Worm (Caenorhabditis elegans) whole organism, mixed stage, embryonic: ENCODE measurements around the gene srz-74.
"Not testable (repeated sequence)": the region's sequence is repeated elsewhere in the genome, so short reads cannot be mapped to it uniquely, and the experiment has no call there.

Experiments
- M03D4.4 ChIP-seq: sonication (generic microtip); optimal IDR thresholded peaks from 2 replicates; lab custom pipeline; 2017; ENCODE audit warnings: mild to moderate bottlenecking, missing genetic modification characterization, missing compliant biosample characterization
- bed-3 ChIP-seq: fragments of 200-800 bp; sonication (Bioruptor generic); optimal IDR thresholded peaks from 3 replicates; lab custom pipeline; 2018; ENCODE audit warnings: mild to moderate bottlenecking, missing genetic modification characterization, moderate library complexity, missing compliant biosample characterization
- blmp-1 ChIP-seq: fragments of 150-350 bp; optimal IDR thresholded peaks from 2 replicates; lab custom pipeline; 2014; ENCODE audit warnings: missing biosample characterization, missing genetic modification characterization
- ceh-39 ChIP-seq: fragments of 150-350 bp; optimal IDR thresholded peaks from 2 replicates; lab custom pipeline; 2014; ENCODE audit warnings: missing biosample characterization, missing genetic modification characterization
- ceh-43 ChIP-seq: fragments of 200-800 bp; sonication (Bioruptor generic); optimal IDR thresholded peaks from 2 replicates; lab custom pipeline; 2018; ENCODE audit warnings: mild to moderate bottlenecking, missing genetic modification characterization, moderate library complexity, missing compliant biosample characterization
- ceh-83 ChIP-seq: fragments of 200-800 bp; sonication (Bioruptor generic); optimal IDR thresholded peaks from 2 replicates; lab custom pipeline; 2018; ENCODE audit warnings: mild to moderate bottlenecking, missing genetic modification characterization, missing compliant biosample characterization
- ces-1 ChIP-seq: fragments of 150-350 bp; optimal IDR thresholded peaks from 2 replicates; lab custom pipeline; 2014; ENCODE audit warnings: missing biosample characterization, missing genetic modification reagents, missing genetic modification characterization
- cnd-1 ChIP-seq: fragments of 200-800 bp; sonication (Bioruptor generic); optimal IDR thresholded peaks from 2 replicates; lab custom pipeline; 2018; ENCODE audit warnings: mild to moderate bottlenecking, missing genetic modification characterization, missing compliant biosample characterization
- drap-1 ChIP-seq: fragments of 200-800 bp; sonication (Bioruptor generic); optimal IDR thresholded peaks from 3 replicates; lab custom pipeline; 2018; ENCODE audit warnings: mild to moderate bottlenecking, missing genetic modification characterization, missing compliant biosample characterization
- elt-1 ChIP-seq: sonication (generic microtip); optimal IDR thresholded peaks from 2 replicates; lab custom pipeline; 2017; ENCODE audit warnings: missing genetic modification characterization, mild to moderate bottlenecking, missing compliant biosample characterization, antibody characterized with exemption, moderate library complexity, borderline replicate concordance; ENCODE audit not compliant: insufficient read depth
- elt-3 ChIP-seq: fragments of 150-350 bp; optimal IDR thresholded peaks from 2 replicates; lab custom pipeline; 2014; ENCODE audit warnings: missing biosample characterization, missing genetic modification characterization
- flh-1 ChIP-seq: fragments of 200-800 bp; sonication (Bioruptor generic); optimal IDR thresholded peaks from 2 replicates; lab custom pipeline; 2018; ENCODE audit warnings: mild to moderate bottlenecking, missing genetic modification characterization, moderate library complexity, missing compliant biosample characterization
- ham-2 ChIP-seq: fragments of 200-800 bp; sonication (Bioruptor generic); optimal IDR thresholded peaks from 2 replicates; lab custom pipeline; 2018; ENCODE audit warnings: mild to moderate bottlenecking, missing genetic modification characterization, missing compliant biosample characterization
- hlh-1 ChIP-seq: fragments of 150-350 bp; optimal IDR thresholded peaks from 2 replicates; lab custom pipeline; 2014; ENCODE audit warnings: missing biosample characterization, missing genetic modification reagents, missing genetic modification characterization
- lin-13 ChIP-seq: fragments of 150-350 bp; optimal IDR thresholded peaks from 2 replicates; lab custom pipeline; 2014; ENCODE audit warnings: missing biosample characterization, missing genetic modification characterization
- lin-32 ChIP-seq: fragments of 200-800 bp; sonication (Bioruptor generic); optimal IDR thresholded peaks from 2 replicates; lab custom pipeline; 2018; ENCODE audit warnings: mild to moderate bottlenecking, missing genetic modification characterization, missing compliant biosample characterization
- lsy-2 ChIP-seq: fragments of 150-350 bp; optimal IDR thresholded peaks from 2 replicates; lab custom pipeline; 2014; ENCODE audit warnings: missing biosample characterization, missing genetic modification characterization
- mab-5 ChIP-seq: fragments of 150-350 bp; optimal IDR thresholded peaks from 2 replicates; lab custom pipeline; 2014; ENCODE audit warnings: missing biosample characterization, missing genetic modification characterization
- mep-1 ChIP-seq: fragments of 150-350 bp; optimal IDR thresholded peaks from 2 replicates; lab custom pipeline; 2017; ENCODE audit warnings: missing biosample characterization, missing genetic modification reagents, missing genetic modification characterization, inconsistent platforms
- nhr-2 ChIP-seq: fragments of 150-350 bp; optimal IDR thresholded peaks from 2 replicates; lab custom pipeline; 2014; ENCODE audit warnings: missing biosample characterization, missing genetic modification characterization
- nhr-237 ChIP-seq: fragments of 150-350 bp; optimal IDR thresholded peaks from 2 replicates; lab custom pipeline; 2014; ENCODE audit warnings: missing biosample characterization, missing genetic modification characterization
- pha-4 ChIP-seq: fragments of 150-350 bp; optimal IDR thresholded peaks from 2 replicates; lab custom pipeline; 2018; ENCODE audit warnings: missing biosample characterization, missing genetic modification reagents, missing genetic modification characterization
- sem-2 ChIP-seq: fragments of 200-800 bp; sonication (Bioruptor generic); optimal IDR thresholded peaks from 2 replicates; lab custom pipeline; 2018; ENCODE audit warnings: mild to moderate bottlenecking, missing genetic modification characterization, missing compliant biosample characterization
- snpc-4 ChIP-seq: fragments of 150-350 bp; optimal IDR thresholded peaks from 2 replicates; lab custom pipeline; 2014; ENCODE audit warnings: missing biosample characterization, missing genetic modification characterization
- sptf-1 ChIP-seq: sonication (generic microtip); optimal IDR thresholded peaks from 2 replicates; lab custom pipeline; 2017; ENCODE audit warnings: mild to moderate bottlenecking, missing genetic modification characterization, moderate library complexity, missing compliant biosample characterization
- tbx-8 ChIP-seq: fragments of 200-800 bp; sonication (Bioruptor generic); optimal IDR thresholded peaks from 2 replicates; lab custom pipeline; 2018; ENCODE audit warnings: mild to moderate bottlenecking, missing genetic modification characterization, moderate library complexity, missing compliant biosample characterization
- unc-120 ChIP-seq: sonication (generic microtip); optimal IDR thresholded peaks from 2 replicates; lab custom pipeline; 2017; ENCODE audit warnings: missing genetic modification characterization, missing compliant biosample characterization; ENCODE audit not compliant: poor library complexity, severe bottlenecking
- unc-62 ChIP-seq: fragments of 150-350 bp; optimal IDR thresholded peaks from 2 replicates; lab custom pipeline; 2014; ENCODE audit warnings: missing biosample characterization, missing genetic modification reagents, missing genetic modification characterization
- zip-8 ChIP-seq: fragments of 150-350 bp; optimal IDR thresholded peaks from 2 replicates; lab custom pipeline; 2014; ENCODE audit warnings: missing biosample characterization, missing genetic modification characterization
- ztf-11 ChIP-seq: fragments of 150-350 bp; optimal IDR thresholded peaks from 2 replicates; lab custom pipeline; 2014; ENCODE audit warnings: missing biosample characterization, missing genetic modification characterization

Gene srz-74

ce11 chrIV:16306918-16307317, 22.3 kb upstream of the srz-74 start:
- TF ChIP-seq ztf-11 (no peak), tbx-8 (GFP tag; lab: Kevin White, UChicago) (no peak), ceh-43 (no peak), hlh-1 (tag; lab: Kevin White, UChicago) (no peak), lsy-2 (tag; lab: Kevin White, UChicago) (no peak), lin-32 (no peak), elt-1 (tag; lab: Kevin White, UChicago) (no peak), zip-8 (tag; lab: Kevin White, UChicago) (no peak), mab-5 (tag; lab: Kevin White, UChicago) (no peak), ceh-39 (tag; lab: Kevin White, UChicago) (no peak)
- TF ChIP-seq, all 35 proteins: peak for 0

- TF ChIP-seq elt-1 (tag; lab: Kevin White, UChicago); tbx-8 (GFP tag; lab: Kevin White, UChicago); elt-3 (tag; lab: Kevin White, UChicago): not testable (repeated sequence)
Observed at ce11 chrIV:16307925-16308324, 21.3 kb upstream of the srz-74 start, which contains the start of gene rac-2. TSS of gene rac-2 (plus strand) at chrIV:16308225.

ce11 chrIV:16310103-16310502, 19.2 kb upstream of the srz-74 start:
- TF ChIP-seq blmp-1 (tag; lab: Kevin White, UChicago) (no peak), bed-3 (GFP tag; lab: Kevin White, UChicago) (no peak), sptf-1 (tag; lab: Kevin White, UChicago) (no peak), sem-2 (GFP tag; lab: Kevin White, UChicago) (no peak), hlh-1 (tag; lab: Kevin White, UChicago) (no peak), mep-1 (tag; lab: Kevin White, UChicago) (no peak), ceh-43 (no peak), unc-62 (GFP tag; lab: Kevin White, UChicago) (no peak), ceh-83 (GFP tag; lab: Kevin White, UChicago) (no peak), pha-4 (tag; lab: Kevin White, UChicago) (no peak)

- TF ChIP-seq lsy-2 (tag; lab: Kevin White, UChicago) (no peak), elt-3 (tag; lab: Kevin White, UChicago) (no peak), snpc-4 (tag; lab: Kevin White, UChicago) (no peak), nhr-2 (tag; lab: Kevin White, UChicago) (no peak)
Observed at ce11 chrIV:16320410-16320809, 8.8 kb upstream of the srz-74 start, which contains the start of gene K03D3.5. TSS of gene K03D3.5 (minus strand) at chrIV:16320510.

- TF ChIP-seq zip-8 (tag; lab: Kevin White, UChicago), result no peak
- no peak for TF ChIP-seq mep-1 (tag; lab: Kevin White, UChicago)
- TF ChIP-seq ces-1, result no peak
- TF ChIP-seq hlh-1 (tag; lab: Kevin White, UChicago), result no peak
- no peak for TF ChIP-seq snpc-4 (tag; lab: Kevin White, UChicago)
- no peak for TF ChIP-seq sem-2 (GFP tag; lab: Kevin White, UChicago)
- TF ChIP-seq ceh-39 (tag; lab: Kevin White, UChicago), result no peak
- TF ChIP-seq unc-62 (GFP tag; lab: Kevin White, UChicago), result no peak
- TF ChIP-seq sptf-1 (tag; lab: Kevin White, UChicago), result no peak
- TF ChIP-seq blmp-1 (tag; lab: Kevin White, UChicago), result no peak
- no peak for TF ChIP-seq unc-120
- TF ChIP-seq tbx-8 (GFP tag; lab: Kevin White, UChicago), result no peak
- TF ChIP-seq ceh-43, result no peak
- no peak for TF ChIP-seq elt-1 (tag; lab: Kevin White, UChicago)
- TF ChIP-seq lin-32, result no peak
- TF ChIP-seq ham-2 (GFP tag; lab: Kevin White, UChicago), result no peak
- TF ChIP-seq M03D4.4, result no peak
Observed at ce11 chrIV:16320866-16321265, 8.4 kb upstream of the srz-74 start, which contains the start of gene srz-61. TSS of gene srz-61 (plus strand) at chrIV:16321166.

ce11 chrIV:16323373-16323772, 5.9 kb upstream of the srz-74 start, which contains the start of gene srz-104:
TSS of gene srz-104 (plus strand) at chrIV:16323673.
- TF ChIP-seq nhr-237, result no peak
- TF ChIP-seq lin-13 (tag; lab: Kevin White, UChicago), result no peak
- TF ChIP-seq unc-62 (GFP tag; lab: Kevin White, UChicago), result no peak
- TF ChIP-seq flh-1 (GFP tag; lab: Kevin White, UChicago), result no peak
- TF ChIP-seq ham-2 (GFP tag; lab: Kevin White, UChicago), result no peak
- no peak for TF ChIP-seq drap-1 (GFP tag; lab: Kevin White, UChicago)
- TF ChIP-seq mab-5 (tag; lab: Kevin White, UChicago), result no peak
- TF ChIP-seq cnd-1 (tag; lab: Kevin White, UChicago), result no peak
- no peak for TF ChIP-seq nhr-2 (tag; lab: Kevin White, UChicago)
- no peak for TF ChIP-seq mep-1 (tag; lab: Kevin White, UChicago)
- no peak for TF ChIP-seq elt-1 (tag; lab: Kevin White, UChicago)
- no peak for TF ChIP-seq lin-32
- TF ChIP-seq, all 35 proteins: peak for 0
